Worm (Caenorhabditis elegans) whole organism, L3 larva: ENCODE measurements around the gene F47B7.5.

ENCODE experiments used
- ama-1 ChIP-seq: fragments of 150-350 bp; optimal IDR thresholded peaks from 2 replicates; lab custom pipeline; 2018
- elt-3 ChIP-seq, 3 experiments: fragments of 150-350 bp in 1 of 3; sonication (generic microtip) in 2 of 3; optimal IDR thresholded peaks; 2 replicates in 2 of 3; 4 replicates in 1 of 3; lab custom pipeline; 2014 to 2017; ENCODE audit warnings: missing biosample characterization in 3 of 3, missing genetic modification characterization in 3 of 3
- jun-1 ChIP-seq: fragments of 150-350 bp; optimal IDR thresholded peaks from 2 replicates; lab custom pipeline; 2014; ENCODE audit warnings: missing biosample characterization, missing genetic modification reagents, missing genetic modification characterization
- nhr-43 ChIP-seq: sonication (generic microtip); optimal IDR thresholded peaks from 2 replicates; lab custom pipeline; 2016; ENCODE audit warnings: mild to moderate bottlenecking, missing genetic modification characterization, missing compliant biosample characterization; ENCODE audit not compliant: poor library complexity, severe bottlenecking
- nhr-76 ChIP-seq: fragments of 150-350 bp; sonication (generic microtip); optimal IDR thresholded peaks from 5 replicates; lab custom pipeline; 2014; ENCODE audit warnings: missing biosample characterization, missing genetic modification characterization
- pqm-1 ChIP-seq: fragments of 150-350 bp; optimal IDR thresholded peaks from 2 replicates; lab custom pipeline; 2017; ENCODE audit warnings: missing biosample characterization, missing genetic modification characterization, inconsistent platforms

DNA sequence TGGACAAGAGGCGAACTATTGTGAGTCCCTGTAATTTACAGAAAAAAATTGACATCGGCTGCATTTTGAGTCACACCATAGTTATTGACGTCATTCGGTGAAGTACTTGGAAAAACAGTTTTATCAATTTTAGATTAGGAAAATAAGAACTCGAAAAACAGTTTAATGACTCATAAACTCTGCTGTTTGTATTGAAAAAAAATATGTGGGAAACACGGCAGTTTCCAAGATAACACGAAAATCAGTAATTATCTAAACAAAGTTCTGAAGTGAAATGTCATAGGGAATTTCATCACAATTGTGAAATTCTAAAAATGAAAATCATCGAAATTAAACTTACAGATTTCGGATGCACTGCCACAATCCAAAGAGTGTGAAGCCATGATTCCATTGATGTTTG is 46.2 kb upstream of the F47B7.5 start:
- TF ChIP-seq elt-3 (tag; optimal IDR thresholded peaks at IDR 0.05; lab: Kevin White, UChicago) (no peak), pqm-1 (tag; lab: Kevin White, UChicago) (peak; percentile 21), nhr-43 (tag; lab: Kevin White, UChicago) (no peak), jun-1 (tag; lab: Kevin White, UChicago) (no peak), nhr-76 (tag; lab: Kevin White, UChicago) (no peak), ama-1 (no peak)
